Worm (Caenorhabditis elegans): ENCODE measurements around the gene Y1A5A.1.

Y1A5A.1 gene

ce11 chrIII:4019801-4020200 lies 33.3 kb upstream of the Y1A5A.1 start, which contains the start of gene snpc-3.4 (continued):
- TF ChIP-seq F39B2.1 (GFP tag; IDR thresholded peaks at IDR 0.05) (no peak), xnd-1 (tag; optimal IDR thresholded peaks at IDR 0.05) (peak; percentile 94), Y67H2A.10 (GFP tag; conservative IDR thresholded peaks at IDR 0.05) (0 out of 2 replicates have a peak, but pooled peaks have one; percentile 10), lsl-1 (GFP tag; optimal IDR thresholded peaks at IDR 0.05) (peak; percentile 96), hsf-1 (GFP tag; IDR thresholded peaks at IDR 0.05) (peak; percentile 98), somi-1 (GFP tag; optimal IDR thresholded peaks at IDR 0.05) (no peak), C17E4.6 (GFP tag; IDR thresholded peaks at IDR 0.05) (peak; percentile 86), attf-6 (GFP tag; IDR thresholded peaks at IDR 0.05) (peak; percentile 69), mcd-1 (GFP tag; IDR thresholded peaks at IDR 0.05) (peak; percentile 77), ztf-22 (GFP tag; optimal IDR thresholded peaks at IDR 0.05) (no peak), F23B12.7 (tag; optimal IDR thresholded peaks at IDR 0.05; ENCODE audit: insufficient read depth) (peak; percentile 21), attf-5 (GFP tag; optimal IDR thresholded peaks at IDR 0.05) (peak; percentile 13), atf-7 (tag; optimal IDR thresholded peaks at IDR 0.05) (no peak), let-607 (tag; optimal IDR thresholded peaks at IDR 0.05) (no peak), aptf-3 (GFP tag; IDR thresholded peaks at IDR 0.05) (no peak), sdz-38 (tag; optimal IDR thresholded peaks at IDR 0.05) (no peak), repo-1 (tag; optimal IDR thresholded peaks at IDR 0.05) (no peak), Y53F4B.3 (GFP tag; IDR thresholded peaks at IDR 0.05) (peak; percentile 7; the same call in 1 of the 2 replicates), F10E7.11 (tag; optimal IDR thresholded peaks at IDR 0.05) (no peak), akir-1 (GFP tag; optimal IDR thresholded peaks at IDR 0.05) (no peak), madf-6 (GFP tag; IDR thresholded peaks at IDR 0.05) (peak; percentile 99), egrh-3 (GFP tag; IDR thresholded peaks at IDR 0.05) (0 out of 2 replicates have a peak, but pooled peaks have one; percentile 16), ztf-18 (tag; optimal IDR thresholded peaks at IDR 0.05) (peak; percentile 78), mes-4 (tag; optimal IDR thresholded peaks at IDR 0.05) (no peak), dpl-1 (GFP tag; optimal IDR thresholded peaks at IDR 0.05) (peak; percentile 96), snpc-1.1 (tag; optimal IDR thresholded peaks at IDR 0.05; ENCODE audit: insufficient read depth) (peak; percentile 70), nfya-1 (tag; optimal IDR thresholded peaks at IDR 0.05; ENCODE audit: borderline replicate concordance, insufficient read depth) (no peak), snpc-1.3 (tag; optimal IDR thresholded peaks at IDR 0.05; ENCODE audit: insufficient read depth) (peak; percentile 73), rec-8 (tag; optimal IDR thresholded peaks at IDR 0.05) (no peak), bed-2 (GFP tag; IDR thresholded peaks at IDR 0.05) (0 out of 2 replicates have a peak, but pooled peaks have one; percentile 30), snpc-3.4 (tag; optimal IDR thresholded peaks at IDR 0.05) (peak; percentile 94), Y95B8A.8 (GFP tag; IDR thresholded peaks at IDR 0.05) (peak; percentile 95), Y56A3A.18 (GFP tag; IDR thresholded peaks at IDR 0.05) (no peak), ztf-3 (GFP tag; optimal IDR thresholded peaks at IDR 0.05) (no peak), F37B4.10 (GFP tag; IDR thresholded peaks at IDR 0.05) (0 out of 2 replicates have a peak, but pooled peaks have one; percentile 20), athp-1 (tag; optimal IDR thresholded peaks at IDR 0.05) (peak; percentile 44), tbp1 (GFP tag; optimal IDR thresholded peaks at IDR 0.05) (peak; percentile 65), fkh-3 (tag; optimal IDR thresholded peaks at IDR 0.05) (no peak), F57C9.4 (tag; optimal IDR thresholded peaks at IDR 0.05) (no peak), egl-18 (GFP tag; IDR thresholded peaks at IDR 0.05) (0 out of 2 replicates have a peak, but pooled peaks have one; percentile 7), nhr-90 (tag; optimal IDR thresholded peaks at IDR 0.05) (no peak), F55B11.4 (tag; optimal IDR thresholded peaks at IDR 0.05; ENCODE audit: borderline replicate concordance, insufficient read depth) (no peak), unc-130 (GFP tag; optimal IDR thresholded peaks at IDR 0.05) (peak; percentile 81), dpff-1 (tag; optimal IDR thresholded peaks at IDR 0.05) (no peak), ztf-28 (GFP tag; IDR thresholded peaks at IDR 0.05) (peak; percentile 84; the same call in 1 of the 2 replicates), F57A8.1 (GFP tag; optimal IDR thresholded peaks at IDR 0.05) (no peak), C06A6.2 (GFP tag; conservative IDR thresholded peaks at IDR 0.05) (no peak)
